Fruit fly (Drosophila melanogaster): ENCODE measurements around the gene CG15482.
A peak's percentile ranks its signal among the peaks of the same experiment; 100 is the strongest.

CG15482 gene

dm6 chr2L:13176701-13177249 is 34.8 kb downstream of the CG15482 start, which contains the start of the genes Sfmbt and CG5439 (continued):
- TF ChIP-seq Sry-β (GFP tag; optimal IDR thresholded peaks at IDR 0.05) = peak; percentile 80
- TF ChIP-seq ham (GFP tag; IDR thresholded peaks at IDR 0.05) = no peak
- TF ChIP-seq CG8388 (GFP tag; optimal IDR thresholded peaks at IDR 0.05) = peak; percentile 65
- peak; percentile 43; the same call in 1 of the 3 replicates for TF ChIP-seq CG11093 (GFP tag; IDR thresholded peaks at IDR 0.05)
- no peak for TF ChIP-seq br (optimal IDR thresholded peaks at IDR 0.05)
- TF ChIP-seq CG7928 (GFP tag; optimal IDR thresholded peaks at IDR 0.05) = peak; percentile 100
- peak; percentile 94 for TF ChIP-seq zfh2 (GFP tag; optimal IDR thresholded peaks at IDR 0.05)
- peak; percentile 64 for TF ChIP-seq trh (GFP tag; optimal IDR thresholded peaks at IDR 0.05)
- TF ChIP-seq ro (GFP tag; IDR thresholded peaks at IDR 0.05) = no peak
- peak; percentile 75 for TF ChIP-seq CG8290 (GFP tag; optimal IDR thresholded peaks at IDR 0.05)
- TF ChIP-seq CG8290 (tag; optimal IDR thresholded peaks at IDR 0.05) = peak in 1 of 2 experiments; percentile 58
- peak; percentile 97 for TF ChIP-seq CG10267 (tag; optimal IDR thresholded peaks at IDR 0.05)
- peak; percentile 68 for TF ChIP-seq Mes4 (GFP tag; optimal IDR thresholded peaks at IDR 0.05)
- TF ChIP-seq sima (GFP tag; optimal IDR thresholded peaks at IDR 0.05) = no peak
- no peak for TF ChIP-seq run (tag; optimal IDR thresholded peaks at IDR 0.05)
- no peak for TF ChIP-seq D (optimal IDR thresholded peaks at IDR 0.05)
- TF ChIP-seq D (GFP tag; optimal IDR thresholded peaks at IDR 0.05) = peak; percentile 49
- TF ChIP-seq CG17829 (tag; optimal IDR thresholded peaks at IDR 0.05) = peak; percentile 80
- TF ChIP-seq pfk (GFP tag; optimal IDR thresholded peaks at IDR 0.05) = no peak
- TF ChIP-seq Xrp1 (GFP tag; IDR thresholded peaks at IDR 0.05) = peak; percentile 66
- peak; percentile 62 for TF ChIP-seq emc (GFP tag; optimal IDR thresholded peaks at IDR 0.05)
- TF ChIP-seq her (GFP tag; optimal IDR thresholded peaks at IDR 0.05) = peak; percentile 70
- TF ChIP-seq MBD-R2 (GFP tag; IDR thresholded peaks at IDR 0.05) = peak; percentile 80
- TF ChIP-seq Ada2b (GFP tag; IDR thresholded peaks at IDR 0.05) = no peak
- TF ChIP-seq CG7987 (GFP tag; optimal IDR thresholded peaks at IDR 0.05) = peak; percentile 15
- peak; percentile 77 for TF ChIP-seq zen (tag; optimal IDR thresholded peaks at IDR 0.05)
- peak; percentile 75 for TF ChIP-seq CG18619 (GFP tag; optimal IDR thresholded peaks at IDR 0.05)
- peak; percentile 23; the same call in 1 of the 2 replicates for TF ChIP-seq inv (GFP tag; IDR thresholded peaks at IDR 0.05; ENCODE audit: partially characterized antibody)
- peak; percentile 68 for TF ChIP-seq CG4328 (GFP tag; optimal IDR thresholded peaks at IDR 0.05)
- peak; percentile 65 for TF ChIP-seq dm (GFP tag; optimal IDR thresholded peaks at IDR 0.05)
- no peak for TF ChIP-seq CG2875 (GFP tag; optimal IDR thresholded peaks at IDR 0.05)
- TF ChIP-seq Gug (GFP tag; IDR thresholded peaks at IDR 0.05) = peak; percentile 88
- TF ChIP-seq CG2889 (GFP tag; IDR thresholded peaks at IDR 0.05) = no peak
- peak; percentile 82 for TF ChIP-seq CG2712 (tag; optimal IDR thresholded peaks at IDR 0.05)
- TF ChIP-seq lilli (GFP tag; optimal IDR thresholded peaks at IDR 0.05) = peak; percentile 91
- TF ChIP-seq slbo (GFP tag; IDR thresholded peaks at IDR 0.05) = peak; percentile 88
- TF ChIP-seq gem (tag; optimal IDR thresholded peaks at IDR 0.05) = no peak
- no peak for TF ChIP-seq pan (optimal IDR thresholded peaks at IDR 0.05)
- TF ChIP-seq pan (GFP tag; optimal IDR thresholded peaks at IDR 0.05 in 1 of 2, IDR thresholded peaks at IDR 0.05 in 1 of 2) = peak in 1 of 2 experiments; percentile 15
- TF ChIP-seq gfzf (GFP tag; optimal IDR thresholded peaks at IDR 0.05) = peak; percentile 60
- peak; percentile 66; the same call in 2 of the 3 replicates for TF ChIP-seq Opbp (GFP tag; IDR thresholded peaks at IDR 0.05; ENCODE audit: partially characterized antibody)
- peak; percentile 55 for TF ChIP-seq cwo (GFP tag; optimal IDR thresholded peaks at IDR 0.05)
- TF ChIP-seq HmgZ (tag; optimal IDR thresholded peaks at IDR 0.05) = peak; percentile 84
- peak; percentile 56; the same call in 1 of the 3 replicates for TF ChIP-seq CG7357 (GFP tag; IDR thresholded peaks at IDR 0.05)
- peak; percentile 76 for TF ChIP-seq CG18476 (GFP tag; optimal IDR thresholded peaks at IDR 0.05)
- peak; percentile 79 for TF ChIP-seq CG18262 (tag; optimal IDR thresholded peaks at IDR 0.05)
- TF ChIP-seq dan (GFP tag; IDR thresholded peaks at IDR 0.05) = no peak
- TF ChIP-seq Bteb2 (GFP tag; optimal IDR thresholded peaks at IDR 0.05) = peak; percentile 75
- TF ChIP-seq MTF-1 (GFP tag; optimal IDR thresholded peaks at IDR 0.05; ENCODE audit: borderline replicate concordance) = no peak
- TF ChIP-seq CG6689 (GFP tag; IDR thresholded peaks at IDR 0.05) = peak; percentile 66
- TF ChIP-seq CG17328 (GFP tag; IDR thresholded peaks at IDR 0.05) = no peak

All from whole organism, embryonic.